Worm (Caenorhabditis elegans) whole organism, L4 larva: ENCODE results near the gene srj-42.
A peak's percentile ranks its signal among the peaks of the same experiment; 100 is the strongest.

Experiments
- F10B5.3 ChIP-seq: sonication (generic microtip); optimal IDR thresholded peaks from 2 replicates; lab custom pipeline; 2016; ENCODE audit warnings: mild to moderate bottlenecking, missing genetic modification characterization, missing compliant biosample characterization
- F37D6.2 ChIP-seq: sonication (generic microtip); optimal IDR thresholded peaks from 2 replicates; lab custom pipeline; 2016; ENCODE audit warnings: mild to moderate bottlenecking, missing genetic modification characterization, missing compliant biosample characterization
- R02D3.7 ChIP-seq: fragments of 150-350 bp; sonication (generic microtip); optimal IDR thresholded peaks from 3 replicates; lab custom pipeline; 2014; ENCODE audit warnings: missing biosample characterization, missing genetic modification characterization
- T20F7.1 ChIP-seq: fragments of 200-800 bp; sonication (Bioruptor generic); optimal IDR thresholded peaks from 2 replicates; lab custom pipeline; 2018; ENCODE audit warnings: mild to moderate bottlenecking, missing genetic modification characterization, missing compliant biosample characterization
- T26A8.4 ChIP-seq: fragments of 200-800 bp; sonication (Bioruptor generic); IDR thresholded peaks from 2 replicates; pipeline ENCODE4 v1.3.6; 2022; ENCODE audit warnings: missing genetic modification characterization, missing compliant biosample characterization
- Y48G9A.11 ChIP-seq: fragments of 200-800 bp; sonication (Bioruptor generic); IDR thresholded peaks from 2 replicates; pipeline ENCODE4 v1.3.6; 2022; ENCODE audit warnings: missing genetic modification reagents, missing genetic modification characterization, missing compliant biosample characterization
- Y5F2A.4 ChIP-seq: fragments of 200-800 bp; sonication (Bioruptor generic); optimal IDR thresholded peaks from 2 replicates; lab custom pipeline; 2018; ENCODE audit warnings: mild to moderate bottlenecking, missing genetic modification characterization, missing compliant biosample characterization
- aly-2 ChIP-seq: sonication (generic microtip); optimal IDR thresholded peaks from 2 replicates; lab custom pipeline; 2018; ENCODE audit warnings: missing biosample characterization, missing genetic modification characterization
- ceh-44 ChIP-seq: fragments of 200-800 bp; sonication (Bioruptor generic); IDR thresholded peaks from 2 replicates; pipeline ENCODE4 v1.3.6; 2022; ENCODE audit warnings: missing genetic modification reagents, missing genetic modification characterization, missing compliant biosample characterization
- daf-16 ChIP-seq, 3 experiments: sonication (generic microtip); optimal IDR thresholded peaks; 2 replicates each; lab custom pipeline; 2016 to 2017; ENCODE audit warnings: missing genetic modification characterization in 3 of 3, missing genetic modification reagents in 3 of 3, mild to moderate bottlenecking in 2 of 3, missing compliant biosample characterization in 2 of 3, missing biosample characterization in 1 of 3, moderate library complexity in 1 of 3
- dmd-6 ChIP-seq: fragments of 200-800 bp; sonication (Bioruptor generic); IDR thresholded peaks from 2 replicates; pipeline ENCODE4 v1.3.6; 2022; ENCODE audit warnings: missing genetic modification reagents, missing genetic modification characterization, missing compliant biosample characterization
- dmd-8 ChIP-seq: fragments of 200-800 bp; sonication (Bioruptor generic); IDR thresholded peaks from 2 replicates; pipeline ENCODE4 v1.3.6; 2022; ENCODE audit warnings: missing genetic modification characterization, missing compliant biosample characterization
- dmd-9 ChIP-seq: fragments of 200-800 bp; sonication (Bioruptor generic); IDR thresholded peaks from 2 replicates; pipeline ENCODE4 v1.3.6; 2022; ENCODE audit warnings: missing genetic modification reagents, missing genetic modification characterization, missing compliant biosample characterization
- dve-1 ChIP-seq: sonication (generic microtip); optimal IDR thresholded peaks from 2 replicates; lab custom pipeline; 2017; ENCODE audit warnings: antibody characterized with exemption, mild to moderate bottlenecking, missing genetic modification characterization, missing compliant biosample characterization; ENCODE audit not compliant: insufficient read depth
- egl-43 ChIP-seq: fragments of 200-800 bp; sonication (Bioruptor generic); IDR thresholded peaks from 2 replicates; pipeline ENCODE4 v1.3.6; 2022; ENCODE audit warnings: missing genetic modification reagents, missing genetic modification characterization, missing compliant biosample characterization
- fos-1 ChIP-seq: fragments of 150-350 bp; optimal IDR thresholded peaks from 2 replicates; lab custom pipeline; 2014; ENCODE audit warnings: missing biosample characterization, missing genetic modification characterization
- lin-13 ChIP-seq: fragments of 150-350 bp; optimal IDR thresholded peaks from 2 replicates; lab custom pipeline; 2014; ENCODE audit warnings: missing biosample characterization, missing genetic modification reagents, missing genetic modification characterization
- lin-38 ChIP-seq: fragments of 200-800 bp; sonication (Bioruptor generic); IDR thresholded peaks from 2 replicates; pipeline ENCODE4 v1.3.6; 2022; ENCODE audit warnings: missing genetic modification reagents, missing genetic modification characterization, missing compliant biosample characterization
- mdl-1 ChIP-seq, 2 experiments: fragments of 150-350 bp in 1 of 2; sonication (generic microtip) in 1 of 2; optimal IDR thresholded peaks; 2 replicates each; lab custom pipeline; 2014 to 2017; ENCODE audit warnings: missing biosample characterization in 2 of 2, missing genetic modification characterization in 2 of 2
- mxl-2 ChIP-seq: fragments of 200-800 bp; sonication (Bioruptor generic); conservative IDR thresholded peaks from 2 replicates; pipeline ENCODE4 v1.3.6; 2022; ENCODE audit warnings: missing genetic modification reagents, missing genetic modification characterization, missing compliant biosample characterization
- mxl-3 ChIP-seq: fragments of 200-800 bp; sonication (Bioruptor generic); optimal IDR thresholded peaks from 2 replicates; lab custom pipeline; 2018; ENCODE audit warnings: mild to moderate bottlenecking, missing genetic modification characterization, missing compliant biosample characterization
- nhr-25 ChIP-seq: sonication (generic microtip); optimal IDR thresholded peaks from 2 replicates; lab custom pipeline; 2017; ENCODE audit warnings: missing genetic modification characterization, mild to moderate bottlenecking, missing compliant biosample characterization, antibody characterized with exemption, moderate library complexity, borderline replicate concordance; ENCODE audit not compliant: insufficient read depth
- nhr-42 ChIP-seq: fragments of 200-800 bp; sonication (Bioruptor generic); IDR thresholded peaks from 2 replicates; pipeline ENCODE4 v1.3.6; 2022; ENCODE audit warnings: missing genetic modification characterization, missing compliant biosample characterization
- nhr-76 ChIP-seq: fragments of 150-350 bp; optimal IDR thresholded peaks from 2 replicates; lab custom pipeline; 2014; ENCODE audit warnings: missing biosample characterization, missing genetic modification characterization
- nhr-77 ChIP-seq: fragments of 150-350 bp; optimal IDR thresholded peaks from 2 replicates; lab custom pipeline; 2014; ENCODE audit warnings: missing biosample characterization, missing genetic modification characterization
- php-3 ChIP-seq: fragments of 200-800 bp; sonication (Bioruptor generic); IDR thresholded peaks from 2 replicates; pipeline ENCODE4 v1.3.6; 2022; ENCODE audit warnings: missing genetic modification reagents, missing genetic modification characterization, missing compliant biosample characterization
- pqm-1 ChIP-seq: sonication (generic microtip); optimal IDR thresholded peaks from 2 replicates; lab custom pipeline; 2017; ENCODE audit warnings: missing biosample characterization, missing genetic modification characterization
- rbr-2 ChIP-seq: sonication (generic microtip); optimal IDR thresholded peaks from 2 replicates; lab custom pipeline; 2016; ENCODE audit warnings: missing genotype, missing genetic modification characterization, missing compliant biosample characterization
- saeg-2 ChIP-seq: fragments of 200-800 bp; sonication (Bioruptor generic); IDR thresholded peaks from 2 replicates; pipeline ENCODE4 v1.3.6; 2022; ENCODE audit warnings: missing genetic modification reagents, missing genetic modification characterization, missing compliant biosample characterization
- snpc-1.2 ChIP-seq: fragments of 200-800 bp; sonication (Bioruptor generic); IDR thresholded peaks from 2 replicates; pipeline ENCODE4 v1.3.6; 2022; ENCODE audit warnings: missing genetic modification reagents, missing genetic modification characterization, missing compliant biosample characterization
- snpc-4 ChIP-seq: fragments of 150-350 bp; optimal IDR thresholded peaks from 2 replicates; lab custom pipeline; 2014; ENCODE audit warnings: missing biosample characterization, missing genetic modification characterization
- spr-3 ChIP-seq: fragments of 200-800 bp; sonication (Bioruptor generic); optimal IDR thresholded peaks from 2 replicates; lab custom pipeline; 2018; ENCODE audit warnings: mild to moderate bottlenecking, missing genetic modification characterization, missing compliant biosample characterization
- tag-97 ChIP-seq: fragments of 200-800 bp; sonication (Bioruptor generic); IDR thresholded peaks from 2 replicates; pipeline ENCODE4 v1.3.6; 2022; ENCODE audit warnings: missing genetic modification characterization, missing compliant biosample characterization
- zag-1 ChIP-seq: fragments of 150-350 bp; optimal IDR thresholded peaks from 2 replicates; lab custom pipeline; 2014; ENCODE audit warnings: missing biosample characterization, missing genetic modification characterization
- ztf-11 ChIP-seq: fragments of 150-350 bp; optimal IDR thresholded peaks from 2 replicates; lab custom pipeline; 2014; ENCODE audit warnings: missing biosample characterization, missing genetic modification characterization

srj-42 gene

ce11 chrIV:15234272-15234671 is 17.8 kb downstream of the srj-42 start (continued):
- TF ChIP-seq tag-97 (GFP tag; lab: Robert Waterston, UW) (no peak), aly-2 (tag; lab: Kevin White, UChicago) (no peak), snpc-1.2 (GFP tag; lab: Robert Waterston, UW) (peak; percentile 100), F10B5.3 (tag; lab: Kevin White, UChicago) (no peak)

- TF ChIP-seq dmd-9 (GFP tag; lab: Robert Waterston, UW) (no peak), snpc-1.2 (GFP tag; lab: Robert Waterston, UW) (peak; percentile 53)
These were observed 31.8 kb downstream of the srj-42 start, which contains the start of gene Y40H7A.11 for ce11 chrIV:15220253-15220652. TSS of gene Y40H7A.11 (minus strand) at chrIV:15220353.

DNA sequence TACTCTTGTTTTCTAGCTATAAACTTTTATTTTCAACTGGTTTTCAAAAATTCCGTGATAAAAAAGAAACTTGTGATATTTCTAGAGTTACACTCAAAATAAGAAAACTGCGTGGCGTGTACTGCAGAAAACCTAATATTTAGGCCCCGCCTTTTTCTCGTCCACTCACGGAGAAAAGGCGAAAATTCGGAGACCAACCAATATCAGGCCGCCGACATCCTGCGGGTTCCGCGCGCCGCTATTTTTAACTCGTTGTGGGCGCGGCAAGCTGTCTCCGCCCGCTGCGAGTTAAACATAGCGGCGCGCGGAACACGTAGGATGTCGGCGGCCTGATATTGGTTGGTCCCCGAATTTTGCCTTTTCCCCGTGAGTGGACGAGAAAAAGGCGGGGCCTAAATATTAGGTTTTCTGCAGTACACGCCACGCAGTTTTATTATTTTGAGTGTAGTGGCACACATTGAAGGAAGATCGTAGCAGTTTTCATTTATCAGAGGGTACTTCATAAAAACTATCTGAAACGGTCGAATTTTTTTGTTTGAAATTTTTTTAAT is 33.9 kb downstream of the srj-42 start:
- peak; percentile 90 for TF ChIP-seq snpc-1.2 (GFP tag; lab: Robert Waterston, UW)

- peak; percentile 77 for TF ChIP-seq dmd-6 (GFP tag; lab: Robert Waterston, UW)
- TF ChIP-seq daf-16 (GFP tag; optimal IDR thresholded peaks at IDR 0.05; lab: Kevin White, UChicago) = no peak
- TF ChIP-seq daf-16 (tag; optimal IDR thresholded peaks at IDR 0.05; lab: Kevin White, UChicago) = no peak
- TF ChIP-seq nhr-42 (GFP tag; lab: Robert Waterston, UW) = no peak
- TF ChIP-seq saeg-2 (GFP tag; lab: Robert Waterston, UW) = no peak
- TF ChIP-seq mxl-2 (GFP tag; lab: Robert Waterston, UW) = no peak
- TF ChIP-seq Y5F2A.4 (GFP tag; lab: Kevin White, UChicago) = no peak
- no peak for TF ChIP-seq rbr-2 (tag; lab: Kevin White, UChicago)
- TF ChIP-seq nhr-76 (tag; lab: Kevin White, UChicago) = no peak
- peak; percentile 43 for TF ChIP-seq dve-1 (tag; lab: Kevin White, UChicago)
- TF ChIP-seq F37D6.2 = no peak
- no peak for TF ChIP-seq egl-43 (GFP tag; lab: Robert Waterston, UW)
- TF ChIP-seq mdl-1 (tag; optimal IDR thresholded peaks at IDR 0.05; lab: Kevin White, UChicago) = no peak
- no peak for TF ChIP-seq zag-1 (tag; lab: Kevin White, UChicago)
- peak; percentile 3 for TF ChIP-seq T20F7.1 (GFP tag; lab: Kevin White, UChicago)
- TF ChIP-seq aly-2 (tag; lab: Kevin White, UChicago) = no peak
- no peak for TF ChIP-seq snpc-4 (tag; lab: Kevin White, UChicago)
- no peak for TF ChIP-seq lin-13
- no peak for TF ChIP-seq R02D3.7
- no peak for TF ChIP-seq fos-1 (tag; lab: Kevin White, UChicago)
- no peak for TF ChIP-seq ztf-11 (tag; lab: Kevin White, UChicago)
- TF ChIP-seq mxl-3 (GFP tag; lab: Kevin White, UChicago) = no peak
- no peak for TF ChIP-seq T26A8.4 (GFP tag; lab: Robert Waterston, UW)
- no peak for TF ChIP-seq nhr-25
These were observed 36.6 kb downstream of the srj-42 start, which contains the start of gene Y40H7A.10 for ce11 chrIV:15215470-15215869. TSS of gene Y40H7A.10 (minus strand) at chrIV:15215597.

DNA sequence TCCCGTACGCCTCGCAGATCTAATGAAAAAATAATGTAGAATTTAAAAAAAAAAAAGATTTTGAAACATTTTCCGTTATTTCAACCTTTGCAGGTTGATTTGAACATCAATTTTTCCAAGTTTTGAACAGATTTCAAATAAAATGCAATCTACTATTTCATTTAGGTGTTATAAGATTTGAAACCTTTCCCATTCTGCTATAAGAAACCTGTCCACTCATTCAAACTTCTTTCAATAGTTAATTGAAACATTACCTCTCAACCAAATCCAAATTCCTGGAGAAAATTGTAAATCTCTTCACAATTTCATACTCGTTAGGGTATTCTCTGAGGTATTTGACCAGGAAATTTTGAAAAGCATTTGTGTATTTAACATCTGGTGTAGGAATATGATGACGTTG is 37.4 kb downstream of the srj-42 start:
- TF ChIP-seq daf-16 (GFP tag; optimal IDR thresholded peaks at IDR 0.05; lab: Kevin White, UChicago) = no peak
- TF ChIP-seq daf-16 (tag; optimal IDR thresholded peaks at IDR 0.05; lab: Kevin White, UChicago) = no peak
- peak; percentile 50; the same call in 1 of the 2 replicates for TF ChIP-seq snpc-1.2 (GFP tag; lab: Robert Waterston, UW)
- TF ChIP-seq nhr-25 = no peak

- TF ChIP-seq ceh-44 (no peak), dve-1 (tag; lab: Kevin White, UChicago) (no peak), nhr-77 (no peak), ztf-11 (tag; lab: Kevin White, UChicago) (no peak), R02D3.7 (no peak), php-3 (GFP tag; lab: Robert Waterston, UW) (no peak), Y48G9A.11 (GFP tag; lab: Robert Waterston, UW) (no peak), aly-2 (tag; lab: Kevin White, UChicago) (no peak), spr-3 (GFP tag; lab: Kevin White, UChicago) (no peak), mxl-2 (GFP tag; lab: Robert Waterston, UW) (no peak), nhr-76 (tag; lab: Kevin White, UChicago) (no peak), dmd-8 (no peak), lin-38 (GFP tag; lab: Robert Waterston, UW) (no peak), pqm-1 (tag; lab: Kevin White, UChicago) (no peak)
- TF ChIP-seq, all 104 proteins: peak for 0
These were observed 41.6 kb downstream of the srj-42 start for ce11 chrIV:15210482-15210881.
